Worm (Caenorhabditis elegans) whole organism, L2 larva: ENCODE data around the gene F23D12.3.

ENCODE experiments used
- Y55F3AM.14 ChIP-seq: fragments of 200-800 bp; sonication (Bioruptor generic); optimal IDR thresholded peaks from 2 replicates; lab custom pipeline; 2018; ENCODE audit warnings: mild to moderate bottlenecking, missing genetic modification characterization, missing compliant biosample characterization
- blmp-1 ChIP-seq: sonication (generic microtip); optimal IDR thresholded peaks from 2 replicates; lab custom pipeline; 2017; ENCODE audit warnings: missing genetic modification characterization, mild to moderate bottlenecking, missing compliant biosample characterization, antibody characterized with exemption, moderate library complexity; ENCODE audit not compliant: insufficient read depth
- ceh-82 ChIP-seq: fragments of 150-350 bp; optimal IDR thresholded peaks from 2 replicates; lab custom pipeline; 2014; ENCODE audit warnings: missing biosample characterization, missing genetic modification characterization
- egl-27 ChIP-seq: sonication (generic microtip); optimal IDR thresholded peaks from 3 replicates; lab custom pipeline; 2017; ENCODE audit warnings: missing biosample characterization, missing genetic modification reagents, missing genetic modification characterization
- mab-5 ChIP-seq: fragments of 150-350 bp; optimal IDR thresholded peaks from 2 replicates; lab custom pipeline; 2014; ENCODE audit warnings: missing biosample characterization, missing genetic modification characterization
- nhr-237 ChIP-seq: fragments of 150-350 bp; optimal IDR thresholded peaks from 2 replicates; lab custom pipeline; 2014; ENCODE audit warnings: missing biosample characterization, missing genetic modification characterization
- nhr-77 ChIP-seq: fragments of 150-350 bp; optimal IDR thresholded peaks from 2 replicates; lab custom pipeline; 2014; ENCODE audit warnings: missing biosample characterization, missing genetic modification characterization
- unc-39 ChIP-seq: fragments of 150-350 bp; optimal IDR thresholded peaks from 2 replicates; lab custom pipeline; 2014; ENCODE audit warnings: missing biosample characterization, missing genetic modification characterization
- unc-62 ChIP-seq: fragments of 150-350 bp; optimal IDR thresholded peaks from 2 replicates; lab custom pipeline; 2014; ENCODE audit warnings: missing biosample characterization, missing genetic modification reagents, missing genetic modification characterization
- ztf-4 ChIP-seq: fragments of 150-350 bp; optimal IDR thresholded peaks from 2 replicates; lab custom pipeline; 2014; ENCODE audit warnings: missing biosample characterization, missing genetic modification characterization

- TF ChIP-seq nhr-237 (tag; lab: Kevin White, UChicago) (no peak), unc-62 (GFP tag; lab: Kevin White, UChicago) (no peak), egl-27 (tag; lab: Kevin White, UChicago) (no peak), ceh-82 (no peak), nhr-77 (tag; lab: Kevin White, UChicago) (no peak), unc-39 (tag; lab: Kevin White, UChicago) (no peak), ztf-4 (tag; lab: Kevin White, UChicago) (no peak), Y55F3AM.14 (GFP tag; lab: Kevin White, UChicago) (no peak), mab-5 (tag; lab: Kevin White, UChicago) (no peak), blmp-1 (tag; lab: Kevin White, UChicago) (no peak)
These were observed 6.7 kb upstream of the F23D12.3 start for ce11 chrX:14435648-14436155.
